Fruit fly (Drosophila melanogaster): ENCODE data around the gene CG12170.

DNA sequence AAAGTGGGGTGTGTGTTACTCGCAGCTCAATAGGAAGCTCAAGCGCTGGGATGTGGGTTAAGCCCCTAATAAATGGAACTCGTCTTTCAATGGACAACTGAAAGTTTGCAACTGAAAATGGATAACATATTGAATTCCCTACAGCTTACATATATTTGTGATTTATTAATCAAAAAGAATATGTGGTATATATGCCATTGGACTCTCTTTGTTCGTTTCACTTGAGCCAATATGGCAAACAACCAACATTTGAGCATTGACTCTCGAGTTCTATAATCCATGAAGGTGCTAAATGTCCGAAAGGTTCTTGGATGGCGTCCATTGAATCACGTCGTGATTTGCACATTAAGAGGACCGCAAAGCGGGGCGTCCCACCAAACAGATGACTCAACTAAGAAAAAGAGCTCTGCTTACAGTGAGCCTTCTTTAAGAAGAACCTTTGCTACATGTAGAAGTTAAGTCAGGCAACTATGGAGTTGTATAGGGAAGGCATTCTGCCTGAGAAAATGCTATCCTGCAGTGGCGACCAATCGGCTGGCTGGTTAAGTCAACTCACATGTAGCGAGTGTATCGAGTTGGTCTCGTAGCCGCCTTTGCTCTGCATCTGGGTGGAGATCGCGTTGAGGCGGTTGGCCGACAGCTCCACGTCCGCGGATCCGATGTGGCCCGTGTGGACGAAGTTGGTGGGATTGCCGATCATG is 19.0 kb upstream of the CG12170 start:
- TF ChIP-seq EcR (GFP tag; optimal IDR thresholded peaks at IDR 0.05) (no peak), CG17806 (tag; optimal IDR thresholded peaks at IDR 0.05) (peak; percentile 22), CG34367 (tag; optimal IDR thresholded peaks at IDR 0.05) (no peak), CG4496 (GFP tag; IDR thresholded peaks at IDR 0.05) (peak; percentile 46; the same call in 2 of the 3 replicates), CG15710 (tag; optimal IDR thresholded peaks at IDR 0.05) (peak; percentile 50), fd96Ca (GFP tag; IDR thresholded peaks at IDR 0.05) (peak; percentile 63), CG13204 (GFP tag; optimal IDR thresholded peaks at IDR 0.05) (no peak), Pif1B (GFP tag; optimal IDR thresholded peaks at IDR 0.05) (no peak), CG14655 (GFP tag; optimal IDR thresholded peaks at IDR 0.05) (no peak), Snoo (tag; optimal IDR thresholded peaks at IDR 0.05) (peak; percentile 22), gl (tag; optimal IDR thresholded peaks at IDR 0.05) (peak; percentile 7)

Data from whole organism, pupa.